Worm (Caenorhabditis elegans) whole organism, L4 larva: ENCODE measurements around the gene Y47A7.2.

ENCODE experiments used
- F44E2.7 ChIP-seq: fragments of 200-800 bp; sonication (Bioruptor generic); IDR thresholded peaks from 2 replicates; pipeline ENCODE4 v2.1.2; 2022; ENCODE audit warnings: missing genetic modification characterization, missing compliant biosample characterization
- R02D3.7 ChIP-seq: fragments of 150-350 bp; sonication (generic microtip); optimal IDR thresholded peaks from 3 replicates; lab custom pipeline; 2014; ENCODE audit warnings: missing biosample characterization, missing genetic modification characterization
- T26A8.4 ChIP-seq: fragments of 200-800 bp; sonication (Bioruptor generic); IDR thresholded peaks from 2 replicates; pipeline ENCODE4 v1.3.6; 2022; ENCODE audit warnings: missing genetic modification characterization, missing compliant biosample characterization
- Y105C5A.15 ChIP-seq: fragments of 200-800 bp; sonication (Bioruptor generic); IDR thresholded peaks from 2 replicates; pipeline ENCODE4 v1.3.6; 2022; ENCODE audit warnings: missing genetic modification characterization, missing compliant biosample characterization
- aha-1 ChIP-seq: fragments of 150-350 bp; peaks from one replicate; lab custom pipeline; 2014; ENCODE audit warnings: missing biosample characterization, missing genetic modification characterization
- ceh-20 ChIP-seq: fragments of 200-800 bp; sonication (Bioruptor generic); IDR thresholded peaks from 2 replicates; pipeline ENCODE4 v1.3.6; 2022; ENCODE audit warnings: missing genetic modification reagents, missing genetic modification characterization, missing compliant biosample characterization
- ceh-32 ChIP-seq: sonication (generic microtip); optimal IDR thresholded peaks from 2 replicates; lab custom pipeline; 2016; ENCODE audit warnings: mild to moderate bottlenecking, missing genetic modification characterization, missing compliant biosample characterization; ENCODE audit not compliant: poor library complexity
- ceh-62 ChIP-seq: sonication (generic microtip); optimal IDR thresholded peaks from 2 replicates; lab custom pipeline; 2017; ENCODE audit warnings: missing biosample characterization, missing genetic modification characterization
- daf-8 ChIP-seq: fragments of 200-800 bp; sonication (Bioruptor generic); IDR thresholded peaks from 2 replicates; pipeline ENCODE4 v1.3.6; 2022; ENCODE audit warnings: missing genetic modification characterization, missing compliant biosample characterization
- dmd-9 ChIP-seq: fragments of 200-800 bp; sonication (Bioruptor generic); IDR thresholded peaks from 2 replicates; pipeline ENCODE4 v1.3.6; 2022; ENCODE audit warnings: missing genetic modification reagents, missing genetic modification characterization, missing compliant biosample characterization
- duxl-1 ChIP-seq: sonication (generic microtip); optimal IDR thresholded peaks from 2 replicates; lab custom pipeline; 2016; ENCODE audit warnings: mild to moderate bottlenecking, missing genetic modification characterization, moderate library complexity, missing compliant biosample characterization; ENCODE audit not compliant: poor library complexity
- dve-1 ChIP-seq: sonication (generic microtip); optimal IDR thresholded peaks from 2 replicates; lab custom pipeline; 2017; ENCODE audit warnings: antibody characterized with exemption, mild to moderate bottlenecking, missing genetic modification characterization, missing compliant biosample characterization; ENCODE audit not compliant: insufficient read depth
- fkh-10 ChIP-seq: fragments of 150-350 bp; optimal IDR thresholded peaks from 2 replicates; lab custom pipeline; 2014; ENCODE audit warnings: missing biosample characterization, missing genetic modification reagents, missing genetic modification characterization
- hif-1 ChIP-seq, 2 experiments: sonication (generic microtip); optimal IDR thresholded peaks; 2 replicates each; lab custom pipeline; 2016 to 2017; ENCODE audit warnings: missing compliant biosample characterization in 2 of 2, missing genetic modification characterization in 2 of 2, missing genetic modification reagents in 2 of 2, missing genotype in 2 of 2, mild to moderate bottlenecking in 1 of 2
- lim-7 ChIP-seq: fragments of 200-800 bp; sonication (Bioruptor generic); IDR thresholded peaks from 2 replicates; pipeline ENCODE4 v1.3.6; 2022; ENCODE audit warnings: missing genetic modification characterization, missing compliant biosample characterization
- lin-29 ChIP-seq: fragments of 200-800 bp; sonication (Bioruptor generic); IDR thresholded peaks from 2 replicates; pipeline ENCODE4 v1.3.6; 2022; ENCODE audit warnings: missing genetic modification reagents, missing genetic modification characterization, missing compliant biosample characterization
- lin-38 ChIP-seq: fragments of 200-800 bp; sonication (Bioruptor generic); IDR thresholded peaks from 2 replicates; pipeline ENCODE4 v1.3.6; 2022; ENCODE audit warnings: missing genetic modification reagents, missing genetic modification characterization, missing compliant biosample characterization
- lir-3 ChIP-seq: sonication (generic microtip); optimal IDR thresholded peaks from 2 replicates; lab custom pipeline; 2016; ENCODE audit warnings: mild to moderate bottlenecking, missing genetic modification characterization, missing compliant biosample characterization
- madf-9 ChIP-seq: fragments of 200-800 bp; sonication (Bioruptor generic); conservative IDR thresholded peaks from 2 replicates; pipeline ENCODE4 v1.3.6; 2022; ENCODE audit warnings: missing genetic modification reagents, missing genetic modification characterization, missing compliant biosample characterization
- mdt-29 ChIP-seq: fragments of 200-800 bp; sonication (Bioruptor generic); IDR thresholded peaks from 2 replicates; pipeline ENCODE4 v1.3.6; 2022; ENCODE audit warnings: missing genetic modification reagents, missing genetic modification characterization, missing compliant biosample characterization
- mxl-3 ChIP-seq: fragments of 200-800 bp; sonication (Bioruptor generic); optimal IDR thresholded peaks from 2 replicates; lab custom pipeline; 2018; ENCODE audit warnings: mild to moderate bottlenecking, missing genetic modification characterization, missing compliant biosample characterization
- nhr-11 ChIP-seq: fragments of 150-350 bp; optimal IDR thresholded peaks from 2 replicates; lab custom pipeline; 2014; ENCODE audit warnings: missing biosample characterization, missing genetic modification characterization
- nhr-25 ChIP-seq: sonication (generic microtip); optimal IDR thresholded peaks from 2 replicates; lab custom pipeline; 2017; ENCODE audit warnings: missing genetic modification characterization, mild to moderate bottlenecking, missing compliant biosample characterization, antibody characterized with exemption, moderate library complexity, borderline replicate concordance; ENCODE audit not compliant: insufficient read depth
- nhr-41 ChIP-seq: fragments of 200-800 bp; sonication (Bioruptor generic); IDR thresholded peaks from 2 replicates; pipeline ENCODE4 v1.3.6; 2022; ENCODE audit warnings: missing genetic modification reagents, missing genetic modification characterization, missing compliant biosample characterization
- nhr-48 ChIP-seq: sonication (generic microtip); optimal IDR thresholded peaks from 2 replicates; lab custom pipeline; 2016; ENCODE audit warnings: mild to moderate bottlenecking, missing genetic modification characterization, missing compliant biosample characterization
- rbr-2 ChIP-seq: sonication (generic microtip); optimal IDR thresholded peaks from 2 replicates; lab custom pipeline; 2016; ENCODE audit warnings: missing genotype, missing genetic modification characterization, missing compliant biosample characterization
- set-16 ChIP-seq: fragments of 200-800 bp; sonication (Bioruptor generic); IDR thresholded peaks from 2 replicates; pipeline ENCODE4 v1.3.6; 2022; ENCODE audit warnings: missing genetic modification reagents, missing genetic modification characterization, missing compliant biosample characterization
- spr-1 ChIP-seq: sonication (generic microtip); optimal IDR thresholded peaks from 2 replicates; lab custom pipeline; 2016; ENCODE audit warnings: mild to moderate bottlenecking, missing genetic modification characterization, missing compliant biosample characterization
- tag-97 ChIP-seq: fragments of 200-800 bp; sonication (Bioruptor generic); IDR thresholded peaks from 2 replicates; pipeline ENCODE4 v1.3.6; 2022; ENCODE audit warnings: missing genetic modification characterization, missing compliant biosample characterization
- unc-39 ChIP-seq: sonication (generic microtip); optimal IDR thresholded peaks from 2 replicates; lab custom pipeline; 2017; ENCODE audit warnings: missing biosample characterization, missing genetic modification characterization
- unc-62 ChIP-seq, 3 experiments: fragments of 150-350 bp in 1 of 3; sonication (generic microtip); optimal IDR thresholded peaks in 2 of 3; peaks in 1 of 3; 1 replicate in 1 of 3; 2 replicates in 2 of 3; lab custom pipeline; 2014 to 2017; ENCODE audit warnings: missing biosample characterization in 3 of 3, missing genetic modification characterization in 3 of 3, missing genetic modification reagents in 3 of 3, missing genotype in 1 of 3
- zfp-2 ChIP-seq: sonication (generic microtip); optimal IDR thresholded peaks from 2 replicates; lab custom pipeline; 2016; ENCODE audit warnings: mild to moderate bottlenecking, missing genetic modification characterization, missing compliant biosample characterization
- zip-11 ChIP-seq: fragments of 200-800 bp; sonication (Bioruptor generic); IDR thresholded peaks from 2 replicates; pipeline ENCODE4 v1.3.6; 2022; ENCODE audit warnings: missing genetic modification characterization, missing compliant biosample characterization
- zip-2 ChIP-seq: fragments of 150-350 bp; optimal IDR thresholded peaks from 2 replicates; lab custom pipeline; 2014; ENCODE audit warnings: missing biosample characterization, missing genetic modification characterization
- ztf-7 ChIP-seq: fragments of 150-350 bp; optimal IDR thresholded peaks from 2 replicates; lab custom pipeline; 2014; ENCODE audit warnings: missing biosample characterization, missing genetic modification characterization

Y47A7.2 gene

ce11 chrV:5169586-5169985 lies 28.6 kb downstream of the Y47A7.2 start, which contains the start of gene srt-64:
Gene srt-64 (minus strand): TSS chrV:5169686.
- TF ChIP-seq unc-62 (GFP tag; optimal IDR thresholded peaks at IDR 0.05 in 1 of 2; lab: Kevin White, UChicago): peak in 1 of 2 experiments; percentile 25
- no peak for TF ChIP-seq unc-62 (tag; optimal IDR thresholded peaks at IDR 0.05; lab: Kevin White, UChicago)
- no peak for TF ChIP-seq hif-1 (tag; optimal IDR thresholded peaks at IDR 0.05; lab: Kevin White, UChicago)

ce11 chrV:5165426-5165825 lies 32.7 kb downstream of the Y47A7.2 start, which contains the start of gene srw-140:
Gene srw-140 (plus strand): TSS chrV:5165726.
- peak; percentile 40 for TF ChIP-seq aha-1 (tag; lab: Kevin White, UChicago)
- TF ChIP-seq dve-1 (tag; lab: Kevin White, UChicago): no peak
- no peak for TF ChIP-seq mxl-3 (GFP tag; lab: Kevin White, UChicago)
- TF ChIP-seq unc-62 (GFP tag; optimal IDR thresholded peaks at IDR 0.05 in 1 of 2; lab: Kevin White, UChicago): peak in 1 of 2 experiments; percentile 35
- TF ChIP-seq unc-62 (tag; optimal IDR thresholded peaks at IDR 0.05; lab: Kevin White, UChicago): no peak

- TF ChIP-seq lin-29: no peak
- TF ChIP-seq aha-1 (tag; lab: Kevin White, UChicago): no peak
- no peak for TF ChIP-seq lir-3 (tag; lab: Kevin White, UChicago)
- no peak for TF ChIP-seq spr-1 (tag; lab: Kevin White, UChicago)
- no peak for TF ChIP-seq tag-97 (GFP tag; lab: Robert Waterston, UW)
- TF ChIP-seq nhr-41 (GFP tag; lab: Robert Waterston, UW): no peak
- no peak for TF ChIP-seq rbr-2
- TF ChIP-seq hif-1 (tag; optimal IDR thresholded peaks at IDR 0.05; lab: Kevin White, UChicago): no peak
- no peak for TF ChIP-seq nhr-48
- TF ChIP-seq, all 104 proteins: peak for 0
Measured at ce11 chrV:5164682-5165081, 33.5 kb downstream of the Y47A7.2 start, which contains the start of gene abu-7. Gene abu-7 (minus strand): TSS chrV:5164782.

ce11 chrV:5161792-5162191 lies 36.3 kb downstream of the Y47A7.2 start, which contains the start of gene abu-6:
Gene abu-6 (minus strand): TSS chrV:5161892.
- TF ChIP-seq daf-8 (GFP tag; lab: Robert Waterston, UW) (no peak), nhr-25 (tag; lab: Kevin White, UChicago) (no peak), nhr-11 (no peak), zfp-2 (no peak), ceh-20 (no peak), ztf-7 (no peak), T26A8.4 (no peak), lim-7 (GFP tag; lab: Robert Waterston, UW) (no peak), duxl-1 (no peak), dmd-9 (no peak)

- TF ChIP-seq lim-7 (GFP tag; lab: Robert Waterston, UW) (0 out of 2 replicates have a peak, but pooled peaks have one; percentile 8), zip-11 (no peak)
Measured at ce11 chrV:5158302-5158701, 39.8 kb downstream of the Y47A7.2 start, which contains the start of gene abu-15. Gene abu-15 (plus strand): TSS chrV:5158602.

- TF ChIP-seq ceh-32 (no peak), lin-38 (GFP tag; lab: Robert Waterston, UW) (no peak), mdt-29 (no peak), set-16 (GFP tag; lab: Robert Waterston, UW) (no peak)
Measured at ce11 chrV:5157660-5158059, 40.5 kb downstream of the Y47A7.2 start, which contains the start of gene srx-39. Gene srx-39 (minus strand): TSS chrV:5157760.

- TF ChIP-seq Y105C5A.15 (GFP tag; lab: Robert Waterston, UW) (no peak), R02D3.7 (tag; lab: Kevin White, UChicago) (no peak), F44E2.7 (no peak), zip-11 (no peak), zip-2 (tag; lab: Kevin White, UChicago) (no peak), madf-9 (GFP tag; lab: Robert Waterston, UW) (no peak), fkh-10 (GFP tag; lab: Kevin White, UChicago) (no peak), dve-1 (tag; lab: Kevin White, UChicago) (no peak), ceh-62 (no peak), unc-39 (no peak), mdt-29 (no peak), unc-62 (GFP tag; optimal IDR thresholded peaks at IDR 0.05 in 1 of 2; lab: Kevin White, UChicago) (no peak), unc-62 (tag; optimal IDR thresholded peaks at IDR 0.05; lab: Kevin White, UChicago) (no peak)
Measured at ce11 chrV:5155516-5155915, 42.6 kb downstream of the Y47A7.2 start, which contains the start of gene srx-38. Gene srx-38 (minus strand): TSS chrV:5155616.
